Fruit fly (Drosophila melanogaster): ENCODE measurements around the gene slf.

slf gene

DNA sequence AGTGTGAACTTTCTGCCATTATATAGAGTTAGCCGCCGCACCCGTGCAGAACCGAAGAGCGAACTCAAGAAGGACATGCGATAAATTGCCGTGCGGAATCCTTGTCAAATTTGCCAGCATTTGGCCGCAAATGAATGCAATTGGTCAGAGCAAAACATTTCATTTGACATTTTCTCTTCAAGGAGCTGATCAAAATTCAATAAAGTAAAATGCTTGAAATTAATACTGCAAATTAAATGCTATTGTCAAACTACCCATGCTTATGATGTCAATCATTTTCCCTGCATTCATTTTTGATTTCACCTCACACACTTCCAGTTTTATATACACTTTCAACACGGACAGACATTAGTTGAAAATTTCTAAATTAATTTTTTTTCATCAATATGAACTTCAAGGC is 39.1 kb downstream of the slf start, which contains the start of gene CG42523:
TSS of gene CG42523 (plus strand) at position 301 of the 400 bp plus-strand sequence.
- TF ChIP-seq CG10348 (GFP tag; IDR thresholded peaks at IDR 0.05) (no peak), CG14655 (GFP tag; optimal IDR thresholded peaks at IDR 0.05) (no peak), CG34367 (tag; optimal IDR thresholded peaks at IDR 0.05) (no peak), CG8159 (tag; optimal IDR thresholded peaks at IDR 0.05) (no peak), CG4496 (GFP tag; IDR thresholded peaks at IDR 0.05) (no peak), Ets98B (GFP tag; IDR thresholded peaks at IDR 0.05) (no peak), CG9948 (tag; optimal IDR thresholded peaks at IDR 0.05) (no peak), CG12605 (GFP tag; IDR thresholded peaks at IDR 0.05) (no peak), rn (GFP tag; IDR thresholded peaks at IDR 0.05) (no peak), CG13204 (GFP tag; optimal IDR thresholded peaks at IDR 0.05) (no peak), gl (tag; optimal IDR thresholded peaks at IDR 0.05) (no peak), D1 (tag; optimal IDR thresholded peaks at IDR 0.05) (no peak), Snoo (tag; optimal IDR thresholded peaks at IDR 0.05) (no peak), CG8301 (tag; optimal IDR thresholded peaks at IDR 0.05) (no peak), Pif1B (GFP tag; optimal IDR thresholded peaks at IDR 0.05) (no peak), CG17806 (tag; optimal IDR thresholded peaks at IDR 0.05) (no peak), EcR (GFP tag; optimal IDR thresholded peaks at IDR 0.05) (no peak), CG15710 (tag; optimal IDR thresholded peaks at IDR 0.05) (no peak)

Data from whole organism, pupa.